Worm (Caenorhabditis elegans): ENCODE measurements around the gene math-31.
"Not testable (repeated sequence)": the region's sequence is repeated elsewhere in the genome, so short reads cannot be mapped to it uniquely, and the experiment has no call there.

Gene math-31

DNA sequence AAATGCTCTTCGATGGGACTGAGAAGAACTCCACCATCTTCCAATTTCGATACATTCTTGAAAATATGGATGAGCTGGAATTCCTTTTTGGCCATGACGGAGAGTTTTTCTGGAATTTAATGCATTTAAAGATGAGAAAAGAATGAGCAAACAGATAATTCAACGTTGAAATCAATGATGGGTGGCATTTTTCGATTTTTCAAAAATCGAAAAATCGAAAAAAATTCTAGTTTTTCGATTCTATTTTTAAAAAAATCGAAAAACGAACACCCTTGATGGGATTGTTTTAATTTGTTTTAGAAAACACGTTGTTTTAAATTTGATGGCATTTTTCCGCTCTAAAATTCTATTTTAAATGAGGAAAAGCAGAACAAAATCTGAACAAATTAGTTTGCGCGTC, at the start of gene math-31:
TSS of gene math-31 (minus strand) at position 101 of the 400 bp plus-strand sequence.
- TF ChIP-seq T26A8.4 (GFP tag; IDR thresholded peaks at IDR 0.05) (no peak), F44E2.7 (GFP tag; IDR thresholded peaks at IDR 0.05) (no peak), lsy-2 (tag; optimal IDR thresholded peaks at IDR 0.05) (no peak), nhr-77 (tag; optimal IDR thresholded peaks at IDR 0.05) (no peak), spr-3 (GFP tag; optimal IDR thresholded peaks at IDR 0.05) (no peak), attf-4 (tag; optimal IDR thresholded peaks at IDR 0.05) (no peak), lin-38 (GFP tag; IDR thresholded peaks at IDR 0.05) (no peak), mes-2 (tag; optimal IDR thresholded peaks at IDR 0.05; ENCODE audit: poor library complexity, severe bottlenecking) (no peak), lin-13 (GFP tag; optimal IDR thresholded peaks at IDR 0.05) (no peak), zag-1 (tag; optimal IDR thresholded peaks at IDR 0.05) (no peak), sdz-12 (GFP tag; optimal IDR thresholded peaks at IDR 0.05) (no peak)

DNA sequence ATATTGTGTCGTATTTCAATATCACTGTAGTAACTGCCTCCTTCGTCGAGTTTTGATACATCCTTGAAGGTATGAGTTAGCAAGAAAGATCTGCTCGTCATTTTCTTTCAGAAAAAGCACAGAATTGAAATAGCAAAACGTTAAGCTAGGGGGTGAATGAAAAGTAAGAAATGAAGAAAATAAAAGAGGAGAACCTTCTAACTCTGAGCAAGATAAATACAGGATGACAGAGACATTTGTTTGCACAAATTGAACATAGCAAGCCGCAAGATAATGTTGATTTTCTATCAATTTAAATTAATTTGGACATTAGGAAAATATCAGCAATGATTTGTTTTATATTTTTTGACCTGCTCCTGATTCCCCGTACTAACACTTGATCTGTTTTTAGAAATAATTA, 42.9 kb upstream of the math-31 start, which contains the start of gene math-49:
TSS of gene math-49 (minus strand) at position 101 of the 400 bp plus-strand sequence.
- not testable (repeated sequence) for TF ChIP-seq hlh-11 (tag; optimal IDR thresholded peaks at IDR 0.05); snpc-1.2 (GFP tag; IDR thresholded peaks at IDR 0.05); set-16 (GFP tag; IDR thresholded peaks at IDR 0.05)

DNA sequence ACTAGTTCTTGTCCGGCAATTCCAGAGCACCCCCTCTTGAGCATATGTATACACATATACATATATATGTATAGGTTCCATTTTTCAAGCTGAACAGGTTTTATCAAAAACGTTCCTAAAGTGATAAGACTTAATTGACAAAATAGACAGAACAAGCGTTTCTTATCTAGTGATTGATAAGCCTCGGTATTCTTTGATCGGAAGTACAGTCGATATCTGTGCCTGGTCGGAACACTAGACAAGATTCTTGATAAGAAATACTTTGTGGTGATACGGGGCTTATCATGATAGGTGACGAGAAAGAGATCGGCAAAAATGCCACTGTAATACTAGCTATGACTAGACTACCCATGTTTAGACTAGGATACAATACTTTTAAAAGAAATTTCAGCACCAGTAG, 36.5 kb upstream of the math-31 start:
- TF ChIP-seq ZK337.2 (GFP tag; IDR thresholded peaks at IDR 0.05), result no peak
- TF ChIP-seq pqm-1 (tag; optimal IDR thresholded peaks at IDR 0.05), result peak; percentile 87
- peak; percentile 96 for TF ChIP-seq lin-1 (GFP tag; IDR thresholded peaks at IDR 0.05)
- TF ChIP-seq Y75B8A.6 (GFP tag; IDR thresholded peaks at IDR 0.05), result 0 out of 2 replicates have a peak, but pooled peaks have one; percentile 64
- TF ChIP-seq aha-1 (tag), result peak; percentile 26
- TF ChIP-seq nhr-6 (tag; optimal IDR thresholded peaks at IDR 0.05), result peak; percentile 5
- no peak for TF ChIP-seq daf-16 (GFP tag; optimal IDR thresholded peaks at IDR 0.05)
- peak; percentile 61 for TF ChIP-seq daf-16 (tag; optimal IDR thresholded peaks at IDR 0.05)
- no peak for TF ChIP-seq mep-1 (tag; optimal IDR thresholded peaks at IDR 0.05)
- TF ChIP-seq tra-1 (GFP tag; IDR thresholded peaks at IDR 0.05), result peak; percentile 88
- peak; percentile 12 for TF ChIP-seq mxl-3 (GFP tag; optimal IDR thresholded peaks at IDR 0.05)
- peak; percentile 48 for TF ChIP-seq nhr-77 (tag; optimal IDR thresholded peaks at IDR 0.05)
- no peak for TF ChIP-seq lin-39 (tag; optimal IDR thresholded peaks at IDR 0.05)
- TF ChIP-seq duxl-1 (tag; optimal IDR thresholded peaks at IDR 0.05; ENCODE audit: poor library complexity), result peak; percentile 79
- peak; percentile 88 for TF ChIP-seq php-3 (GFP tag; IDR thresholded peaks at IDR 0.05)
- TF ChIP-seq dmd-6 (GFP tag; IDR thresholded peaks at IDR 0.05), result peak; percentile 92
- TF ChIP-seq nhr-28 (tag; optimal IDR thresholded peaks at IDR 0.05), result peak; percentile 83
- TF ChIP-seq fkh-10 (GFP tag; optimal IDR thresholded peaks at IDR 0.05), result no peak
- peak; percentile 78 for TF ChIP-seq hlh-11 (tag; optimal IDR thresholded peaks at IDR 0.05)

DNA sequence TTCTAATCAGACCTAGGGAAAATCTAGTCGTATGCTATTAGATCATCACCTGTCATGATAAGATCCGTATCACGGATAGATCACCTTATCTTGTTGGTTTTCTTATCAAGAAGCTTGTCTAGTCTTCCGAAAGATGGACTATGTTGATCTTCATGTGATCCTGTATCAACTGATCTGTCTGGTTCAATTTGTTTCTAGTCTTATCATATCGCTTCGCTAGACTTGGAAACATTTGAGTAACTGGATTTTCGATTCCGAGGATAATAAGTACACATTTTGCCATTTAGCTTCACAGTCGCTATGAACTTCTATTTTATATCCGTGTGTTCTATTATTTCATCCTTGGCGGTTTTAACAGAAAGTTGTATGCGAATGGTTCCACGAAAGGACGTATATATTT, 35.8 kb upstream of the math-31 start, which contains the start of gene ZK250.2:
TSS of gene ZK250.2 (plus strand) at position 301 of the 400 bp plus-strand sequence.
- not testable (repeated sequence) for TF ChIP-seq skn-1 (tag; optimal IDR thresholded peaks at IDR 0.05); ZK337.2 (GFP tag; IDR thresholded peaks at IDR 0.05); nhr-237 (tag; optimal IDR thresholded peaks at IDR 0.05)

DNA sequence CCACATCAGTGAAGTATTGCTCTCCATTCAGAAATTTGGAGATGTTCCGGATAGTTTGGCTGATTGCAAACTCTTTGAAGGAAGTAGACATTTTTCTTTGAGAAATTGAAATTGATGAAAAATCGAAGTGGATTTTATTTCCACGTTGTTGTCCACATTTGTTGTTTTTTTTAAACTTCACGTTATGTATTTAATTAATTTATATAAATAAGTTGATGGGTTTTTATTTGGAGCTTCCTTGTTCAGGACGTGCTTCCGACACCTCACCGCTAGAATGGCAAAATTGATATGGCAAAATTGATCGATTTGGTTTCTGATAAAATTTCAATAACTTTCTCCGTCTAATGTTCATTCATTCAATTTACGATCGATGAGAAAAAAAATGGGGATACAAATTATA, 33.8 kb upstream of the math-31 start, which contains the start of gene math-48:
TSS of gene math-48 (minus strand) at position 101 of the 400 bp plus-strand sequence.
- TF ChIP-seq nhr-237 (tag; optimal IDR thresholded peaks at IDR 0.05) (no peak), lin-29 (GFP tag; IDR thresholded peaks at IDR 0.05) (no peak), dmd-6 (GFP tag; IDR thresholded peaks at IDR 0.05) (no peak), madf-5 (GFP tag; IDR thresholded peaks at IDR 0.05) (no peak), ztf-7 (tag; optimal IDR thresholded peaks at IDR 0.05) (no peak), dmd-8 (GFP tag; IDR thresholded peaks at IDR 0.05) (no peak), daf-16 (GFP tag; optimal IDR thresholded peaks at IDR 0.05) (no peak), daf-16 (tag; optimal IDR thresholded peaks at IDR 0.05) (no peak), arid-1 (GFP tag; conservative IDR thresholded peaks at IDR 0.05) (no peak)

Data from whole organism, L4 larva.